Worm (Caenorhabditis elegans): ENCODE data around the gene Y49E10.18.

The Y49E10.18 gene

ce11 chrIII:12443880-12444279 is 2.0 kb downstream of the Y49E10.18 start:
- no peak for TF ChIP-seq nhr-28 (tag; optimal IDR thresholded peaks at IDR 0.05)
- no peak for TF ChIP-seq egl-43 (GFP tag; IDR thresholded peaks at IDR 0.05)
- TF ChIP-seq daf-8 (GFP tag; IDR thresholded peaks at IDR 0.05), result no peak
- TF ChIP-seq ceh-44 (GFP tag; IDR thresholded peaks at IDR 0.05), result no peak
- no peak for TF ChIP-seq hif-1 (tag; optimal IDR thresholded peaks at IDR 0.05)
- TF ChIP-seq lir-3 (tag; optimal IDR thresholded peaks at IDR 0.05), result no peak
- no peak for TF ChIP-seq madf-5 (GFP tag; IDR thresholded peaks at IDR 0.05)
- no peak for TF ChIP-seq spr-1 (tag; optimal IDR thresholded peaks at IDR 0.05)
- no peak for TF ChIP-seq ztf-7 (tag; optimal IDR thresholded peaks at IDR 0.05)
- TF ChIP-seq Y105C5A.15 (GFP tag; IDR thresholded peaks at IDR 0.05), result no peak
- TF ChIP-seq ceh-62 (tag; optimal IDR thresholded peaks at IDR 0.05), result no peak

- TF ChIP-seq T20F7.1 (GFP tag; optimal IDR thresholded peaks at IDR 0.05) (no peak), set-16 (GFP tag; IDR thresholded peaks at IDR 0.05) (peak; percentile 81), lin-38 (GFP tag; IDR thresholded peaks at IDR 0.05) (no peak), lsy-2 (tag; optimal IDR thresholded peaks at IDR 0.05) (no peak)
These were observed 6.8 kb downstream of the Y49E10.18 start for ce11 chrIII:12439056-12439455.

ce11 chrIII:12437020-12437419 is 8.9 kb downstream of the Y49E10.18 start:
- TF ChIP-seq dmd-8 (GFP tag; IDR thresholded peaks at IDR 0.05), result no peak
- no peak for TF ChIP-seq snpc-1.2 (GFP tag; IDR thresholded peaks at IDR 0.05)
- no peak for TF ChIP-seq hlh-11 (tag; optimal IDR thresholded peaks at IDR 0.05)
- TF ChIP-seq set-16 (GFP tag; IDR thresholded peaks at IDR 0.05), result no peak
- TF ChIP-seq nhr-10 (tag; optimal IDR thresholded peaks at IDR 0.05), result no peak
- peak; percentile 95 for TF ChIP-seq aha-1 (tag)

DNA sequence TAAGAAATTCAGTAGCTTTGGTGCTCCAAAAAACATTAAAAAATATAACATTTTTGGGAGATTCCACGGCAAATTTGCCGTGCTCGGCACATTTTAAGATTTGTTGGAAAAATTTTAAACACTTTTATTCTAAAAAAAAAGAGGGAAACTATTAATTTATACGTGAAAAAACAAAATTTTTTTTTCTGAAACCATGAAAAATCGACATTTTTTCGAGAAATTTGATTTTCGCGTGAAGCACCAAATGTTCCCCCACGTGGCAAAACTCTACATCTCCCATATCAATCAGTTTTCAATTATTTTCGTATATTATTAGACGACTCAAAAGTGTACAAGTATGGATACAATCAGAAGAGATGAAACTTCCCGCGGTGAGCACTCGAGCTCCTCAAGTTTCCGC is 9.7 kb downstream of the Y49E10.18 start, which contains the start of gene fbxa-218:
Gene fbxa-218, plus strand, starts transcription at position 301 of the 400 bp plus-strand sequence.
- no peak for TF ChIP-seq F49E8.2 (tag; optimal IDR thresholded peaks at IDR 0.05; ENCODE audit: borderline replicate concordance)
- TF ChIP-seq lim-7 (GFP tag; IDR thresholded peaks at IDR 0.05), result no peak
- TF ChIP-seq gei-8 (GFP tag; optimal IDR thresholded peaks at IDR 0.05), result no peak
- no peak for TF ChIP-seq ceh-32 (tag; optimal IDR thresholded peaks at IDR 0.05; ENCODE audit: poor library complexity)
- no peak for TF ChIP-seq lin-29 (GFP tag; IDR thresholded peaks at IDR 0.05)
- no peak for TF ChIP-seq zfp-3 (GFP tag; conservative IDR thresholded peaks at IDR 0.05)
- TF ChIP-seq zag-1 (tag; optimal IDR thresholded peaks at IDR 0.05), result no peak

DNA sequence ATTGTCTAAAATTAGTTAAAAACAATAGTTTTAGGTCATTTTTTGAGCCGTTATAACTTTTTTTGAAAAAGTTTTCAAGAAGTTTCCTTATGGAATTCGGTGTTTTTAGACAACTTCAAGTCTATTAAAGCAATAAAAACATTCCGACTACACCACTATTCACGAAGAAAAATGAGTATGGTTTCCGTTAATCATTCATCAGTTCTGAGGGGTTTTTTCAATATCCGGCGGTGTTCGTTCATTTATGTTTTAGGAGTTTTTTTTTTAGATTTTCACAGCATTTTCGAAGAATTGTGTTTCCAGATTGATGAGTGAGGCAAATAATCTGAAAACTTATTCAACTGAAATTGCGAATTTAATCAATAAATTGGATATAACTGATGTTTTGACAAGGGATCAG is 11.8 kb downstream of the Y49E10.18 start, which contains the start of gene Y49E10.27:
Gene Y49E10.27, plus strand, starts transcription at position 301 of the 400 bp plus-strand sequence.
- no peak for TF ChIP-seq set-16 (GFP tag; IDR thresholded peaks at IDR 0.05)
- TF ChIP-seq rbr-2 (tag; optimal IDR thresholded peaks at IDR 0.05), result no peak
- no peak for TF ChIP-seq aha-1 (tag)
- no peak for TF ChIP-seq madf-5 (GFP tag; IDR thresholded peaks at IDR 0.05)
- no peak for TF ChIP-seq mxl-3 (GFP tag; optimal IDR thresholded peaks at IDR 0.05)
- no peak for TF ChIP-seq nhr-42 (GFP tag; IDR thresholded peaks at IDR 0.05)
- TF ChIP-seq zfp-2 (tag; optimal IDR thresholded peaks at IDR 0.05), result no peak
- TF ChIP-seq ceh-32 (tag; optimal IDR thresholded peaks at IDR 0.05; ENCODE audit: poor library complexity), result no peak
- no peak for TF ChIP-seq dmd-8 (GFP tag; IDR thresholded peaks at IDR 0.05)
- TF ChIP-seq fos-1 (tag; optimal IDR thresholded peaks at IDR 0.05), result no peak
- TF ChIP-seq D1046.2 (GFP tag; IDR thresholded peaks at IDR 0.05), result no peak
- no peak for TF ChIP-seq zip-11 (GFP tag; IDR thresholded peaks at IDR 0.05)
- TF ChIP-seq egl-27 (tag; optimal IDR thresholded peaks at IDR 0.05), result no peak

All from whole organism, L4 larva.